Worm (Caenorhabditis elegans) whole organism, L2 larva: Measurements from ENCODE around the gene D1054.1.
A peak's percentile ranks its signal among the peaks of the same experiment; 100 is the strongest.

Experiments
- C34F6.9 ChIP-seq: fragments of 150-350 bp; optimal IDR thresholded peaks from 2 replicates; lab custom pipeline; 2014; ENCODE audit warnings: missing biosample characterization, missing genetic modification characterization
- F13H6.1 ChIP-seq: sonication (generic microtip); optimal IDR thresholded peaks from 2 replicates; lab custom pipeline; 2016; ENCODE audit warnings: missing genetic modification characterization, missing compliant biosample characterization
- R02D3.7 ChIP-seq: fragments of 150-350 bp; optimal IDR thresholded peaks from 2 replicates; lab custom pipeline; 2014; ENCODE audit warnings: missing biosample characterization, missing genetic modification characterization
- Y55F3AM.14 ChIP-seq: fragments of 200-800 bp; sonication (Bioruptor generic); optimal IDR thresholded peaks from 2 replicates; lab custom pipeline; 2018; ENCODE audit warnings: mild to moderate bottlenecking, missing genetic modification characterization, missing compliant biosample characterization
- ZK546.5 ChIP-seq: sonication (generic microtip); optimal IDR thresholded peaks from 2 replicates; lab custom pipeline; 2017; ENCODE audit warnings: missing biosample characterization, missing genetic modification characterization
- alr-1 ChIP-seq: fragments of 150-350 bp; optimal IDR thresholded peaks from 2 replicates; lab custom pipeline; 2014; ENCODE audit warnings: missing biosample characterization, missing genetic modification characterization
- aly-2 ChIP-seq: fragments of 150-350 bp; optimal IDR thresholded peaks from 2 replicates; lab custom pipeline; 2014; ENCODE audit warnings: missing biosample characterization, missing genetic modification characterization
- ceh-82 ChIP-seq: fragments of 150-350 bp; optimal IDR thresholded peaks from 2 replicates; lab custom pipeline; 2014; ENCODE audit warnings: missing biosample characterization, missing genetic modification characterization
- crh-2 ChIP-seq: sonication (generic microtip); optimal IDR thresholded peaks from 2 replicates; lab custom pipeline; 2017; ENCODE audit warnings: missing biosample characterization, missing genetic modification characterization
- egl-27 ChIP-seq: sonication (generic microtip); optimal IDR thresholded peaks from 3 replicates; lab custom pipeline; 2017; ENCODE audit warnings: missing biosample characterization, missing genetic modification reagents, missing genetic modification characterization
- elt-3 ChIP-seq: sonication (generic microtip); optimal IDR thresholded peaks from 2 replicates; lab custom pipeline; 2017; ENCODE audit warnings: missing biosample characterization, missing genetic modification characterization
- fos-1 ChIP-seq: fragments of 150-350 bp; optimal IDR thresholded peaks from 2 replicates; lab custom pipeline; 2014; ENCODE audit warnings: missing biosample characterization, missing genetic modification characterization
- gmeb-1 ChIP-seq: fragments of 150-350 bp; optimal IDR thresholded peaks from 2 replicates; lab custom pipeline; 2014; ENCODE audit warnings: missing biosample characterization, missing genetic modification characterization
- lin-11 ChIP-seq: fragments of 150-350 bp; sonication (generic microtip); optimal IDR thresholded peaks from 2 replicates; lab custom pipeline; 2014; ENCODE audit warnings: missing biosample characterization, missing genetic modification characterization, inconsistent platforms, mixed read lengths
- lsy-2 ChIP-seq, 2 experiments: fragments of 150-350 bp in 1 of 2; sonication (generic microtip) in 1 of 2; optimal IDR thresholded peaks; 2 replicates each; lab custom pipeline; 2014 to 2017; ENCODE audit warnings: missing biosample characterization in 2 of 2, missing genetic modification characterization in 2 of 2
- mab-5 ChIP-seq: fragments of 150-350 bp; optimal IDR thresholded peaks from 2 replicates; lab custom pipeline; 2014; ENCODE audit warnings: missing biosample characterization, missing genetic modification characterization
- mdl-1 ChIP-seq, 2 experiments: fragments of 150-350 bp in 1 of 2; sonication (generic microtip) in 1 of 2; optimal IDR thresholded peaks; 2 replicates each; lab custom pipeline; 2017; ENCODE audit warnings: missing biosample characterization in 2 of 2, missing genetic modification characterization in 2 of 2
- nhr-10 ChIP-seq: sonication (generic microtip); optimal IDR thresholded peaks from 2 replicates; lab custom pipeline; 2017; ENCODE audit warnings: missing biosample characterization, missing genetic modification characterization
- nhr-11 ChIP-seq: fragments of 150-350 bp; optimal IDR thresholded peaks from 2 replicates; lab custom pipeline; 2014; ENCODE audit warnings: missing biosample characterization, missing genetic modification characterization
- nhr-12 ChIP-seq: fragments of 150-350 bp; optimal IDR thresholded peaks from 2 replicates; lab custom pipeline; 2014; ENCODE audit warnings: missing biosample characterization, missing genetic modification characterization
- nhr-129 ChIP-seq: fragments of 150-350 bp; optimal IDR thresholded peaks from 2 replicates; lab custom pipeline; 2014; ENCODE audit warnings: missing biosample characterization, missing genetic modification characterization
- nhr-21 ChIP-seq: fragments of 150-350 bp; optimal IDR thresholded peaks from 2 replicates; lab custom pipeline; 2014; ENCODE audit warnings: missing biosample characterization, missing genetic modification characterization
- nhr-23 ChIP-seq: fragments of 150-350 bp; optimal IDR thresholded peaks from 2 replicates; lab custom pipeline; 2014; ENCODE audit warnings: missing biosample characterization, missing genetic modification reagents, missing genetic modification characterization
- nhr-237 ChIP-seq: fragments of 150-350 bp; optimal IDR thresholded peaks from 2 replicates; lab custom pipeline; 2014; ENCODE audit warnings: missing biosample characterization, missing genetic modification characterization
- nhr-25 ChIP-seq: fragments of 150-350 bp; sonication (generic microtip); optimal IDR thresholded peaks from 3 replicates; lab custom pipeline; 2014; ENCODE audit warnings: missing biosample characterization, missing genetic modification characterization
- nhr-6 ChIP-seq: fragments of 150-350 bp; optimal IDR thresholded peaks from 2 replicates; lab custom pipeline; 2014; ENCODE audit warnings: missing biosample characterization, missing genetic modification characterization
- nhr-77 ChIP-seq: fragments of 150-350 bp; optimal IDR thresholded peaks from 2 replicates; lab custom pipeline; 2014; ENCODE audit warnings: missing biosample characterization, missing genetic modification characterization
- sem-4 ChIP-seq: fragments of 150-350 bp; optimal IDR thresholded peaks from 2 replicates; lab custom pipeline; 2014; ENCODE audit warnings: missing biosample characterization, missing genetic modification reagents, missing genetic modification characterization
- skn-1 ChIP-seq: sonication (generic microtip); optimal IDR thresholded peaks from 2 replicates; lab custom pipeline; 2017; ENCODE audit warnings: missing biosample characterization, missing genetic modification characterization
- sma-3 ChIP-seq: sonication (generic microtip); optimal IDR thresholded peaks from 2 replicates; lab custom pipeline; 2016; ENCODE audit warnings: missing genetic modification reagents, missing genetic modification characterization, missing compliant biosample characterization
- sma-9 ChIP-seq, 2 experiments: fragments of 150-350 bp in 1 of 2; sonication (generic microtip) in 1 of 2; optimal IDR thresholded peaks; 2 replicates each; lab custom pipeline; 2014 to 2016; ENCODE audit warnings: missing genetic modification characterization in 2 of 2, mild to moderate bottlenecking in 1 of 2, missing biosample characterization in 1 of 2, missing compliant biosample characterization in 1 of 2, missing genetic modification reagents in 1 of 2, moderate library complexity in 1 of 2
- unc-62 ChIP-seq: fragments of 150-350 bp; optimal IDR thresholded peaks from 2 replicates; lab custom pipeline; 2014; ENCODE audit warnings: missing biosample characterization, missing genetic modification reagents, missing genetic modification characterization
- zag-1 ChIP-seq: fragments of 150-350 bp; optimal IDR thresholded peaks from 2 replicates; lab custom pipeline; 2014; ENCODE audit warnings: missing biosample characterization, missing genetic modification characterization
- ztf-1 ChIP-seq: fragments of 200-800 bp; sonication (Bioruptor generic); conservative IDR thresholded peaks from 2 replicates; pipeline ENCODE4 v1.3.6; 2022; ENCODE audit warnings: missing genetic modification characterization, missing compliant biosample characterization
- ztf-11 ChIP-seq: sonication (generic microtip); optimal IDR thresholded peaks from 2 replicates; lab custom pipeline; 2017; ENCODE audit warnings: missing biosample characterization, missing genetic modification characterization
- ztf-4 ChIP-seq: fragments of 150-350 bp; optimal IDR thresholded peaks from 2 replicates; lab custom pipeline; 2014; ENCODE audit warnings: missing biosample characterization, missing genetic modification characterization

The D1054.1 gene

DNA sequence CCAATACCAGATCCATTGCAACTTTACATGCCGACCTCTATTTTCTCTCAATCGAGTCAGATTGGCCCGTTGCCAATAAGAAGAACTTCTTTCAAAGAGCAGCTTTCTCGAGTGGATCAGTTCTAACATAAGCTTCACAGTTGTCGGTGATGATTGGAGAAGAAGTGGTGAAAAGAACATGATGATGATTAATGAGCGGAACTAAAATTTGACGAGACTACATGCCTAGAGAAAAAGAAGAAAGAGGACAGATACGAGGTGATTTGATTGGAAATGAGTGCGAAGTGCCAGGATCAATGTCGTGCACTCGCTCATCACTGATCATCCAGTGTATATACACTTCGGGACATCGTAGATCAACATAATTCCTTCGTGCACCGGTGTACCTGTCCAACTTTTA is 42.4 kb downstream of the D1054.1 start:
- TF ChIP-seq F13H6.1 (tag; lab: Kevin White, UChicago) (peak; percentile 87), nhr-129 (tag; lab: Kevin White, UChicago) (peak; percentile 65), unc-62 (peak; percentile 70), lin-11 (tag; lab: Kevin White, UChicago) (no peak), egl-27 (peak; percentile 73), lsy-2 (tag; optimal IDR thresholded peaks at IDR 0.05; lab: Kevin White, UChicago) (peak in 1 of 2 experiments; percentile 66), mab-5 (tag; lab: Kevin White, UChicago) (peak; percentile 83), nhr-12 (tag; lab: Kevin White, UChicago) (no peak), R02D3.7 (tag; lab: Kevin White, UChicago) (no peak), fos-1 (peak; percentile 1), sem-4 (tag; lab: Kevin White, UChicago) (peak; percentile 79), nhr-21 (peak; percentile 44), sma-9 (GFP tag; optimal IDR thresholded peaks at IDR 0.05; lab: Kevin White, UChicago) (peak; percentile 94), sma-9 (tag; optimal IDR thresholded peaks at IDR 0.05; lab: Kevin White, UChicago) (peak; percentile 65), C34F6.9 (tag; lab: Kevin White, UChicago) (peak; percentile 27), nhr-6 (tag; lab: Kevin White, UChicago) (peak; percentile 15)

- TF ChIP-seq ztf-1 (GFP tag; lab: Robert Waterston, UW): no peak
- TF ChIP-seq nhr-12 (tag; lab: Kevin White, UChicago): no peak
- no peak for TF ChIP-seq ZK546.5
- TF ChIP-seq fos-1: peak; percentile 76
- TF ChIP-seq nhr-25: no peak
- TF ChIP-seq skn-1 (tag; lab: Kevin White, UChicago): no peak
- no peak for TF ChIP-seq nhr-11
- TF ChIP-seq nhr-77 (tag; lab: Kevin White, UChicago): no peak
- no peak for TF ChIP-seq R02D3.7 (tag; lab: Kevin White, UChicago)
- TF ChIP-seq sma-9 (GFP tag; optimal IDR thresholded peaks at IDR 0.05; lab: Kevin White, UChicago): peak; percentile 73
- TF ChIP-seq sma-9 (tag; optimal IDR thresholded peaks at IDR 0.05; lab: Kevin White, UChicago): no peak
- TF ChIP-seq egl-27: peak; percentile 8
- TF ChIP-seq sma-3: peak; percentile 32
- TF ChIP-seq F13H6.1 (tag; lab: Kevin White, UChicago): peak; percentile 67
- peak; percentile 28 for TF ChIP-seq nhr-129 (tag; lab: Kevin White, UChicago)
- TF ChIP-seq crh-2 (tag; lab: Kevin White, UChicago): peak; percentile 52
- no peak for TF ChIP-seq nhr-237
- no peak for TF ChIP-seq zag-1 (tag; lab: Kevin White, UChicago)
- no peak for TF ChIP-seq elt-3 (tag; lab: Kevin White, UChicago)
- no peak for TF ChIP-seq nhr-10 (tag; lab: Kevin White, UChicago)
- no peak for TF ChIP-seq alr-1 (tag; lab: Kevin White, UChicago)
- TF ChIP-seq aly-2: no peak
- peak in 1 of 2 experiments; percentile 27 for TF ChIP-seq mdl-1 (tag; optimal IDR thresholded peaks at IDR 0.05; lab: Kevin White, UChicago)
- peak; percentile 33 for TF ChIP-seq gmeb-1 (tag; lab: Kevin White, UChicago)
- TF ChIP-seq, all 48 proteins: peak for 9
Measured at ce11 chrV:10726691-10727090, 43.3 kb downstream of the D1054.1 start.

DNA sequence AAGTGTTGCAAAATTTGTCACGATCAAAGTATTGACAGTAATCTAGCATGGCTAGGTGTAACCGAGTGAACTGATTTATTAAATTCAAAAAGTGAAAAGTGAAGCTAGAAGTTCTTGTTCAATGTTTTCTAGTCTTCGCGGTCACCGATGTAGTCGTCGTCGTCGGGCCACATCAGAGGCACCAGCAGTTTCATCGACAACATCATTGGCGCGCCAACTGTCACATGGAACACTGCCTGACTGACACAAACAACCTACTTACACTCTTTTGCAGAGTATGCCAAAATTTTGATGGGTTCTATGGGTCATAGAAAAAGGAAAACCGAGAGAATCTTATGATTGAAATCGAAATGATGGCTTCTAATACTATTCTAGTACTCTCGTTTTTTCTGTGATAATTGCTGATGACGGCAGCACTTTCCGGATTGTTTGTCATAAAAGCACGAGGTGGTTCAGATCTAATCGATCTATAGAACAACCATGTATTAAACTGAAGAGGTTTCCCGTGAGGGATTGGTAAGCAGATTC is 44.5 kb downstream of the D1054.1 start:
- TF ChIP-seq ZK546.5 (no peak), sma-9 (GFP tag; optimal IDR thresholded peaks at IDR 0.05; lab: Kevin White, UChicago) (no peak), sma-9 (tag; optimal IDR thresholded peaks at IDR 0.05; lab: Kevin White, UChicago) (no peak), Y55F3AM.14 (no peak), ceh-82 (tag; lab: Kevin White, UChicago) (no peak), gmeb-1 (tag; lab: Kevin White, UChicago) (no peak), fos-1 (no peak), nhr-25 (peak; percentile 15)

DNA sequence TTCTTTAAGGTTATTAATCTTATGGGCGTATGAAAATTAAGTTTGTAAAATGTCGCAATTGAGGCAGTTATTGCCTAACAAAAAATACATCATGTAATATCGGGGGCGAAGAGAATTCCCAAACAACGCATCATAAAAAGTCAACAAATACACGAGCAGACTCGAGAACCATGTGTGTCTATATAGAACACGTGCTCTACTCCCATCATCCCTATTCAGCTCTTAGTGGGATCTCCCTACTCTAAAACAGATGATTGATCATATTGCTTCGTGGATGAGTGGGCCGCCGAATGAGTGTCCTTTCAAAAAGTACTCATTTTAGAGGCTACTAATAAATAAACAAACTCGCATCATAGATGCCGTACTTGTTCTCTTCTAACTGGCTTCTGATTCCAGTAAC is 45.5 kb downstream of the D1054.1 start:
- no peak for TF ChIP-seq ztf-11 (tag; lab: Kevin White, UChicago)
- TF ChIP-seq fos-1: no peak
- TF ChIP-seq sma-9 (GFP tag; optimal IDR thresholded peaks at IDR 0.05; lab: Kevin White, UChicago): peak; percentile 46
- TF ChIP-seq sma-9 (tag; optimal IDR thresholded peaks at IDR 0.05; lab: Kevin White, UChicago): no peak
- TF ChIP-seq mab-5 (tag; lab: Kevin White, UChicago): no peak
- TF ChIP-seq nhr-129 (tag; lab: Kevin White, UChicago): peak; percentile 6
- TF ChIP-seq ztf-4 (tag; lab: Kevin White, UChicago): no peak
- no peak for TF ChIP-seq nhr-23
